Worm (Caenorhabditis elegans): ENCODE measurements around the gene W08G11.3.
A peak's percentile ranks its signal among the peaks of the same experiment; 100 is the strongest.

DNA sequence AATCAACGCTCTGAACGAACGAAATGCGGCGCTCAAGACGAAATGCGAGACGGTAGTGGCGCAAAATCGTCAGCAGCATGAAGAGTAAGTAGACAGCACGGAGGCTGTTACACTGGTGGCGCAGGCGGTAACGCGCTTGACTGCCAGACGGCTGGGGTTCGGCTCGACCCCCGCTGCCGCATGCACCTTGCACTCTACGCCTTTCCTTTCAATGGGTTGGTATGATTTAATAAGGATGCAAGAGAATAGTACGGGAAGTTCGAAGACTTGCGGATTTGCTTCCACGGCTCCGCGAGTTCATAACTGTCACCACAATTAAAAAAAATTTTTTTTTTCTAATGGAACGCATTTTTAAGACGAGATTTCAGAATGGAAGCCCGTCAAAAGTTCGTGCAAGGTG, 2.6 kb downstream of the W08G11.3 start:
- TF ChIP-seq flt-1 (GFP tag; IDR thresholded peaks at IDR 0.05) (peak; percentile 90), med-1 (GFP tag; optimal IDR thresholded peaks at IDR 0.05; ENCODE audit: insufficient read depth) (peak; percentile 32), tab-1 (GFP tag; IDR thresholded peaks at IDR 0.05) (peak; percentile 83)
